Fruit fly (Drosophila melanogaster): Measurements from ENCODE around the gene CG42590.

The CG42590 gene

dm6 chr3L:8094652-8095129 lies 25.6 kb upstream of the CG42590 start (continued):
- TF ChIP-seq ham (GFP tag; IDR thresholded peaks at IDR 0.05) (no peak), Xrp1 (GFP tag; IDR thresholded peaks at IDR 0.05) (no peak), B-H2 (GFP tag; optimal IDR thresholded peaks at IDR 0.05) (no peak), CG13624 (GFP tag; optimal IDR thresholded peaks at IDR 0.05) (no peak), ems (GFP tag; optimal IDR thresholded peaks at IDR 0.05) (no peak), NC2α (GFP tag; optimal IDR thresholded peaks at IDR 0.05) (no peak), CG2678 (tag; optimal IDR thresholded peaks at IDR 0.05) (peak; percentile 59), croc (GFP tag; conservative IDR thresholded peaks at IDR 0.05) (no peak), Doc2 (GFP tag; IDR thresholded peaks at IDR 0.05) (no peak), Sry-δ (GFP tag; optimal IDR thresholded peaks at IDR 0.05) (no peak), CG5180 (GFP tag; optimal IDR thresholded peaks at IDR 0.05) (no peak), ssp (GFP tag; IDR thresholded peaks at IDR 0.05) (no peak), sug (tag; optimal IDR thresholded peaks at IDR 0.05) (peak; percentile 62), CG9817 (tag; optimal IDR thresholded peaks at IDR 0.05) (peak; percentile 18), rib (GFP tag; IDR thresholded peaks at IDR 0.05) (peak; percentile 78), CG2120 (GFP tag; optimal IDR thresholded peaks at IDR 0.05) (peak; percentile 12), CG31441 (GFP tag; IDR thresholded peaks at IDR 0.05) (0 out of 2 replicates have a peak, but pooled peaks have one; percentile 36), onecut (GFP tag; IDR thresholded peaks at IDR 0.05) (no peak), odd (GFP tag; optimal IDR thresholded peaks at IDR 0.05) (no peak), CTCF (GFP tag; optimal IDR thresholded peaks at IDR 0.05) (no peak), scrt (GFP tag; optimal IDR thresholded peaks at IDR 0.05) (no peak), Oli (tag; optimal IDR thresholded peaks at IDR 0.05) (peak; percentile 3), zfh2 (GFP tag; optimal IDR thresholded peaks at IDR 0.05) (no peak), Hr51 (GFP tag; optimal IDR thresholded peaks at IDR 0.05) (no peak), CG14667 (GFP tag; IDR thresholded peaks at IDR 0.05) (no peak), NFAT (GFP tag; IDR thresholded peaks at IDR 0.05) (peak; percentile 45; the same call in 1 of the 2 replicates), Trl (optimal IDR thresholded peaks at IDR 0.05) (no peak), Trl (GFP tag; optimal IDR thresholded peaks at IDR 0.05) (no peak), zf30C (GFP tag; optimal IDR thresholded peaks at IDR 0.05) (no peak), ci (GFP tag; IDR thresholded peaks at IDR 0.05) (peak; percentile 38; the same call in 1 of the 3 replicates), NK7.1 (GFP tag; optimal IDR thresholded peaks at IDR 0.05) (no peak), CG13424 (tag; optimal IDR thresholded peaks at IDR 0.05) (peak; percentile 7), Six4 (GFP tag; optimal IDR thresholded peaks at IDR 0.05) (no peak), esg (GFP tag; conservative IDR thresholded peaks at IDR 0.05) (no peak), klu (GFP tag; IDR thresholded peaks at IDR 0.05) (no peak), CG42726 (GFP tag; IDR thresholded peaks at IDR 0.05; ENCODE audit: partially characterized antibody) (no peak), BtbVII (GFP tag; optimal IDR thresholded peaks at IDR 0.05) (peak; percentile 3), CG2202 (tag; optimal IDR thresholded peaks at IDR 0.05) (no peak), CG12391 (tag; optimal IDR thresholded peaks at IDR 0.05) (peak; percentile 25), CG7839 (tag; optimal IDR thresholded peaks at IDR 0.05) (peak; percentile 28), CG34376 (GFP tag; optimal IDR thresholded peaks at IDR 0.05) (no peak), chinmo (GFP tag; IDR thresholded peaks at IDR 0.05; ENCODE audit: partially characterized antibody) (peak; percentile 71; the same call in 1 of the 4 replicates), CG10462 (GFP tag; optimal IDR thresholded peaks at IDR 0.05) (no peak), D19A (tag; optimal IDR thresholded peaks at IDR 0.05) (peak; percentile 38), bab2 (GFP tag; optimal IDR thresholded peaks at IDR 0.05) (no peak), Atf-2 (GFP tag; optimal IDR thresholded peaks at IDR 0.05) (no peak), run (tag; optimal IDR thresholded peaks at IDR 0.05) (no peak), CG8281 (tag; optimal IDR thresholded peaks at IDR 0.05) (no peak), CG3281 (GFP tag; optimal IDR thresholded peaks at IDR 0.05) (peak; percentile 3), Xbp1 (GFP tag; optimal IDR thresholded peaks at IDR 0.05) (no peak), TFAM (GFP tag; optimal IDR thresholded peaks at IDR 0.05) (no peak), CG6683 (GFP tag; optimal IDR thresholded peaks at IDR 0.05) (no peak)

Measured in whole organism, embryonic.